Fruit fly (Drosophila melanogaster): Measurements from ENCODE around the gene Pbp95.

DNA sequence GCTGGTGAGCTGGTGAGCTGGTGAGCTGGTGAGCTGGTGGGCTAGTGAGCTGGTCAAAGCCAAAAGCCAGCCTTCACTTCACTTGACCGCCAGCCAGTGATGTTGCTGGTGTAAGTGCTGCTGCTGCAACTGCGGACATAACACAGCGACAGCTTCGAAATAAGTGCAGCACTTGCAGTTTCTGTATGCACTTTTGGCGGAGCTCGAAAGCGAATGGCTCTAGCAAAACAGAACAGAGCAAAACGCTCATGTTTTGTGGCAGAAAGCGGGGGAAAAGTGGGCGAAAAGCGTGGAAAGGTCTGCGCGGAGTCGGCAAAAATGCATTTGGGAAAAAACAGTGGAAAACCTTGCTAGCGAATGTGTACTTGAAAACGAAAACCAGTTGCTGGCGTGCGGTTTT is 19.0 kb upstream of the Pbp95 start:
- TF ChIP-seq Dll (optimal IDR thresholded peaks at IDR 0.05) (no peak), psq (optimal IDR thresholded peaks at IDR 0.05) (no peak), CG8478 (optimal IDR thresholded peaks at IDR 0.05) (no peak)
